Fruit fly (Drosophila melanogaster) whole organism, embryonic: ENCODE data around the gene CG15894.

ENCODE experiments used
- Abd-B ChIP-seq: fragments of 200-800 bp; sonication (Bioruptor generic); optimal IDR thresholded peaks from 2 replicates; lab custom pipeline; 2018; ENCODE audit warnings: missing biosample characterization, mild to moderate bottlenecking, missing genetic modification characterization, moderate library complexity
- Awh ChIP-seq: fragments of 200-800 bp; sonication (Bioruptor generic); IDR thresholded peaks from 2 replicates; pipeline ENCODE4, ENCODE4 v1.3.6; 2022; ENCODE audit warnings: missing biosample characterization, missing genetic modification characterization
- CG10959 ChIP-seq: fragments of 200-800 bp; sonication (Bioruptor generic); IDR thresholded peaks from 2 replicates; pipeline ENCODE4 v1.3.6; 2022; ENCODE audit warnings: missing biosample characterization, missing genetic modification characterization
- CG11504 ChIP-seq: fragments of 200-800 bp; sonication (Bioruptor generic); optimal IDR thresholded peaks from 3 replicates; lab custom pipeline; 2019; ENCODE audit warnings: missing biosample characterization, mild to moderate bottlenecking, missing genetic modification characterization, moderate library complexity
- CG11560 ChIP-seq: fragments of 200-800 bp; sonication (Bioruptor generic); IDR thresholded peaks from 3 replicates; pipeline ENCODE4 v1.3.6; 2022; ENCODE audit warnings: missing biosample characterization, missing genetic modification characterization
- CG12942 ChIP-seq: fragments of 200-800 bp; sonication (Bioruptor generic); optimal IDR thresholded peaks from 3 replicates; lab custom pipeline; 2016; ENCODE audit warnings: missing biosample characterization, missing genetic modification characterization
- CG13894 ChIP-seq: fragments of 200-800 bp; sonication (Bioruptor generic); optimal IDR thresholded peaks from 3 replicates; lab custom pipeline; 2018; ENCODE audit warnings: missing biosample characterization, mild to moderate bottlenecking, missing genetic modification characterization, moderate library complexity
- CG17912 ChIP-seq: fragments of 200-800 bp; sonication (Bioruptor generic); optimal IDR thresholded peaks from 2 replicates; lab custom pipeline; 2018; ENCODE audit warnings: missing biosample characterization, mild to moderate bottlenecking, missing genetic modification characterization
- CG2129 ChIP-seq: fragments of 200-800 bp; sonication (Bioruptor generic); IDR thresholded peaks from 2 replicates; pipeline ENCODE4 v1.3.6; 2022; ENCODE audit warnings: missing biosample characterization, missing genetic modification characterization; ENCODE audit not compliant: partially characterized antibody
- CG2199 ChIP-seq: fragments of 200-800 bp; sonication (Bioruptor generic); IDR thresholded peaks from 3 replicates; pipeline ENCODE4 v1.3.6; 2022; ENCODE audit warnings: missing biosample characterization, missing genetic modification characterization
- CG2202 ChIP-seq: fragments of 200-800 bp; sonication (Bioruptor generic); optimal IDR thresholded peaks from 2 replicates; lab custom pipeline; 2018; ENCODE audit warnings: missing biosample characterization, mild to moderate bottlenecking, missing genetic modification characterization
- CG2678 ChIP-seq: fragments of 200-800 bp; sonication (Bioruptor generic); optimal IDR thresholded peaks from 3 replicates; lab custom pipeline; 2019; ENCODE audit warnings: missing biosample characterization, mild to moderate bottlenecking, missing genetic modification characterization, moderate library complexity
- CG32532 ChIP-seq: fragments of 200-800 bp; sonication (Bioruptor generic); IDR thresholded peaks from 2 replicates; pipeline ENCODE4 v1.3.6; 2022; ENCODE audit warnings: missing biosample characterization, missing genetic modification characterization
- CG3281 ChIP-seq: fragments of 200-800 bp; sonication (Bioruptor generic); optimal IDR thresholded peaks from 3 replicates; lab custom pipeline; 2017; ENCODE audit warnings: missing biosample characterization, mild to moderate bottlenecking, missing genetic modification characterization
- CG33213 ChIP-seq: fragments of 200-800 bp; sonication (Bioruptor generic); optimal IDR thresholded peaks from 3 replicates; lab custom pipeline; 2016; ENCODE audit warnings: missing biosample characterization, missing genetic modification characterization
- CG34376 ChIP-seq: fragments of 200-800 bp; sonication (Bioruptor generic); optimal IDR thresholded peaks from 2 replicates; lab custom pipeline; 2018; ENCODE audit warnings: missing biosample characterization, mild to moderate bottlenecking, missing genetic modification characterization
- CG4707 ChIP-seq: fragments of 200-800 bp; sonication (Bioruptor generic); optimal IDR thresholded peaks from 2 replicates; lab custom pipeline; 2018; ENCODE audit warnings: missing biosample characterization, mild to moderate bottlenecking, missing genetic modification characterization, moderate library complexity
- CG8089 ChIP-seq: fragments of 200-800 bp; sonication (Bioruptor generic); optimal IDR thresholded peaks from 3 replicates; lab custom pipeline; 2016; ENCODE audit warnings: missing biosample characterization, missing genetic modification characterization
- CG8388 ChIP-seq: fragments of 200-800 bp; sonication (Bioruptor generic); optimal IDR thresholded peaks from 2 replicates; lab custom pipeline; 2019; ENCODE audit warnings: missing biosample characterization, mild to moderate bottlenecking, missing genetic modification characterization, moderate library complexity
- Doc3 ChIP-seq: fragments of 200-800 bp; sonication (Bioruptor generic); IDR thresholded peaks from 3 replicates; pipeline ENCODE4 v1.3.6; 2022; ENCODE audit warnings: missing biosample characterization, missing genetic modification characterization; ENCODE audit not compliant: partially characterized antibody
- Fer2 ChIP-seq: fragments of 200-800 bp; sonication (Bioruptor generic); optimal IDR thresholded peaks from 2 replicates; lab custom pipeline; 2018; ENCODE audit warnings: missing biosample characterization, mild to moderate bottlenecking, missing genetic modification characterization, moderate library complexity
- HHEX ChIP-seq: fragments of 200-800 bp; sonication (Bioruptor generic); optimal IDR thresholded peaks from 3 replicates; lab custom pipeline; 2017; ENCODE audit warnings: missing biosample characterization, mild to moderate bottlenecking, missing genetic modification characterization, missing genetic modification reagents
- Hr78 ChIP-seq, 2 experiments: fragments of 200-800 bp in 1 of 2; fragments of >200 bp in 1 of 2; sonication (Bioruptor generic) in 1 of 2; optimal IDR thresholded peaks; 2 replicates each; lab custom pipeline; 2017 to 2019; ENCODE audit warnings: missing biosample characterization in 2 of 2, missing genetic modification characterization in 2 of 2, mild to moderate bottlenecking in 1 of 2, moderate library complexity in 1 of 2
- Max ChIP-seq: fragments of 200-800 bp; sonication (Bioruptor generic); optimal IDR thresholded peaks from 2 replicates; lab custom pipeline; 2016; ENCODE audit warnings: missing biosample characterization, mild to moderate bottlenecking, missing genetic modification characterization
- NC2β ChIP-seq: fragments of 200-800 bp; sonication (Bioruptor generic); optimal IDR thresholded peaks from 2 replicates; lab custom pipeline; 2016; ENCODE audit warnings: missing biosample characterization, missing genetic modification characterization
- Ptx1 ChIP-seq: fragments of 200-800 bp; sonication (Bioruptor generic); IDR thresholded peaks from 2 replicates; pipeline ENCODE4 v1.3.6; 2022; ENCODE audit warnings: missing biosample characterization, missing genetic modification characterization
- Spps ChIP-seq: fragments of 200-800 bp; sonication (Bioruptor generic); optimal IDR thresholded peaks from 2 replicates; lab custom pipeline; 2018; ENCODE audit warnings: missing biosample characterization, mild to moderate bottlenecking, missing genetic modification characterization
- Ssrp ChIP-seq: fragments of 200-800 bp; sonication (Bioruptor generic); optimal IDR thresholded peaks from 2 replicates; lab custom pipeline; 2018; ENCODE audit warnings: missing biosample characterization, mild to moderate bottlenecking, missing genetic modification characterization, moderate library complexity
- bsh ChIP-seq, 2 experiments: fragments of 200-800 bp; sonication (Bioruptor generic); optimal IDR thresholded peaks; 2 replicates each; lab custom pipeline; 2017 to 2018; ENCODE audit warnings: mild to moderate bottlenecking in 2 of 2, missing biosample characterization in 2 of 2, missing genetic modification characterization in 2 of 2, moderate library complexity in 1 of 2
- cas ChIP-seq: fragments of 200-800 bp; sonication (Bioruptor generic); IDR thresholded peaks from 2 replicates; pipeline ENCODE4 v1.3.6; 2022; ENCODE audit warnings: missing biosample characterization, missing genetic modification characterization
- chif ChIP-seq, 2 experiments: fragments of 200-800 bp; sonication (Bioruptor generic); optimal IDR thresholded peaks; 3 replicates each; lab custom pipeline; 2016; ENCODE audit warnings: missing biosample characterization in 2 of 2, missing genetic modification characterization in 2 of 2
- en ChIP-seq: fragments of 200-800 bp; sonication (Bioruptor generic); optimal IDR thresholded peaks from 2 replicates; lab custom pipeline; 2016; ENCODE audit warnings: missing biosample characterization, missing genetic modification characterization
- fu2 ChIP-seq: fragments of 200-800 bp; sonication (Bioruptor generic); optimal IDR thresholded peaks from 2 replicates; lab custom pipeline; 2016; ENCODE audit warnings: missing biosample characterization, missing genetic modification characterization
- h ChIP-seq: fragments of >200 bp; optimal IDR thresholded peaks from 2 replicates; lab custom pipeline; 2017
- kay ChIP-seq: fragments of 200-800 bp; sonication (Bioruptor generic); optimal IDR thresholded peaks from 2 replicates; lab custom pipeline; 2016; ENCODE audit warnings: missing biosample characterization, missing genetic modification characterization
- ken ChIP-seq: fragments of 200-800 bp; sonication (Bioruptor generic); IDR thresholded peaks from 3 replicates; pipeline ENCODE4 v1.3.6; 2022; ENCODE audit warnings: missing biosample characterization, missing genetic modification characterization
- kni ChIP-seq: fragments of 200-800 bp; sonication (Bioruptor generic); optimal IDR thresholded peaks from 3 replicates; lab custom pipeline; 2017; ENCODE audit warnings: mild to moderate bottlenecking, missing biosample characterization, missing genetic modification reagents, missing genetic modification characterization
- lbe ChIP-seq: fragments of 200-800 bp; sonication (Bioruptor generic); optimal IDR thresholded peaks from 2 replicates; lab custom pipeline; 2016; ENCODE audit warnings: missing biosample characterization, mild to moderate bottlenecking, missing genetic modification characterization
- nerfin-1 ChIP-seq: fragments of 200-800 bp; sonication (Bioruptor generic); optimal IDR thresholded peaks from 3 replicates; lab custom pipeline; 2019; ENCODE audit warnings: missing biosample characterization, mild to moderate bottlenecking, missing genetic modification characterization, moderate library complexity
- nerfin-2 ChIP-seq: fragments of 200-800 bp; sonication (Bioruptor generic); IDR thresholded peaks from 2 replicates; pipeline ENCODE4 v1.3.6; 2022; ENCODE audit warnings: missing biosample characterization, missing genetic modification characterization; ENCODE audit not compliant: partially characterized antibody
- nmo ChIP-seq: fragments of 200-800 bp; sonication (Bioruptor generic); optimal IDR thresholded peaks from 2 replicates; lab custom pipeline; 2018; ENCODE audit warnings: missing biosample characterization, mild to moderate bottlenecking, missing genetic modification characterization, moderate library complexity
- pb ChIP-seq: fragments of 200-800 bp; sonication (Bioruptor generic); optimal IDR thresholded peaks from 3 replicates; lab custom pipeline; 2016; ENCODE audit warnings: missing biosample characterization, missing genetic modification characterization
- row ChIP-seq: fragments of 200-800 bp; sonication (Bioruptor generic); IDR thresholded peaks from 3 replicates; pipeline ENCODE4 v1.3.6; 2022; ENCODE audit warnings: missing biosample characterization, missing genetic modification characterization
- run ChIP-seq: fragments of 200-800 bp; sonication (Bioruptor generic); optimal IDR thresholded peaks from 3 replicates; lab custom pipeline; 2018; ENCODE audit warnings: missing biosample characterization, mild to moderate bottlenecking, missing genetic modification characterization
- salm ChIP-seq: fragments of 200-800 bp; sonication (Bioruptor generic); optimal IDR thresholded peaks from 2 replicates; lab custom pipeline; 2018; ENCODE audit warnings: missing biosample characterization, mild to moderate bottlenecking, missing genetic modification characterization
- scrt ChIP-seq: fragments of 200-800 bp; sonication (Bioruptor generic); optimal IDR thresholded peaks from 2 replicates; lab custom pipeline; 2018; ENCODE audit warnings: missing biosample characterization, mild to moderate bottlenecking, missing genetic modification characterization, moderate library complexity
- seq ChIP-seq: fragments of 200-800 bp; sonication (Bioruptor generic); IDR thresholded peaks from 2 replicates; pipeline ENCODE4 v1.3.6; 2022; ENCODE audit warnings: missing biosample characterization, missing genetic modification characterization
- slp2 ChIP-seq: fragments of 200-800 bp; sonication (Bioruptor generic); optimal IDR thresholded peaks from 2 replicates; lab custom pipeline; 2016; ENCODE audit warnings: missing biosample characterization, missing genetic modification characterization
- so ChIP-seq: fragments of 200-800 bp; sonication (Bioruptor generic); IDR thresholded peaks from 3 replicates; pipeline ENCODE4 v1.3.6; 2022; ENCODE audit warnings: missing biosample characterization, missing genetic modification characterization
- vnd ChIP-seq: fragments of 200-800 bp; sonication (Bioruptor generic); IDR thresholded peaks from 3 replicates; pipeline ENCODE4 v1.3.6; 2022; ENCODE audit warnings: missing biosample characterization, missing genetic modification characterization; ENCODE audit not compliant: partially characterized antibody

The CG15894 gene

dm6 chrX:6356748-6357397, 47.9 kb downstream of the CG15894 start (continued):
- TF ChIP-seq en (GFP tag; lab: Kevin White, UChicago) (no peak), NC2β (GFP tag; lab: Kevin White, UChicago) (no peak), CG2202 (tag; lab: Kevin White, UChicago) (no peak), Spps (tag; lab: Kevin White, UChicago) (no peak), Abd-B (GFP tag; lab: Kevin White, UChicago) (no peak), Ptx1 (GFP tag; lab: Robert Waterston, UW) (peak; percentile 29; the same call in 1 of the 2 replicates), kay (GFP tag; lab: Kevin White, UChicago) (no peak), CG2129 (GFP tag; lab: Robert Waterston, UW) (no peak), vnd (GFP tag; lab: Robert Waterston, UW) (peak; percentile 48; the same call in 2 of the 3 replicates), bsh (GFP tag; optimal IDR thresholded peaks at IDR 0.05; lab: Kevin White, UChicago) (no peak), cas (no peak), CG8388 (GFP tag; lab: Kevin White, UChicago) (no peak), Ssrp (tag; lab: Kevin White, UChicago) (no peak), kni (GFP tag; lab: Kevin White, UChicago) (no peak), chif (GFP tag; optimal IDR thresholded peaks at IDR 0.05; lab: Kevin White, UChicago) (no peak), CG11504 (tag; lab: Kevin White, UChicago) (peak; percentile 50), CG8089 (GFP tag; lab: Kevin White, UChicago) (no peak), CG2199 (GFP tag; lab: Robert Waterston, UW) (no peak), so (GFP tag; lab: Robert Waterston, UW) (no peak), CG10959 (no peak), nmo (GFP tag; lab: Kevin White, UChicago) (peak; percentile 23), run (no peak), nerfin-2 (GFP tag; lab: Robert Waterston, UW) (no peak), CG3281 (GFP tag; lab: Kevin White, UChicago) (no peak), scrt (GFP tag; lab: Kevin White, UChicago) (no peak), HHEX (GFP tag; lab: Kevin White, UChicago) (no peak), Max (GFP tag; lab: Kevin White, UChicago) (no peak), ken (GFP tag; lab: Robert Waterston, UW) (no peak), seq (GFP tag; lab: Robert Waterston, UW) (no peak), CG12942 (no peak), CG32532 (GFP tag; lab: Robert Waterston, UW) (no peak), Fer2 (no peak), CG17912 (no peak), slp2 (GFP tag; lab: Kevin White, UChicago) (no peak), Doc3 (GFP tag; lab: Robert Waterston, UW) (no peak), CG13894 (tag; lab: Kevin White, UChicago) (peak; percentile 3), pb (GFP tag; lab: Kevin White, UChicago) (no peak), CG33213 (no peak), lbe (GFP tag; lab: Kevin White, UChicago) (no peak), CG2678 (tag; lab: Kevin White, UChicago) (peak; percentile 44), row (peak; percentile 67), CG11560 (no peak), h (lab: Kevin White, UChicago) (no peak), salm (no peak), nerfin-1 (no peak), CG4707 (GFP tag; lab: Kevin White, UChicago) (no peak), CG34376 (GFP tag; lab: Kevin White, UChicago) (peak; percentile 89), Hr78 (GFP tag; optimal IDR thresholded peaks at IDR 0.05; lab: Kevin White, UChicago) (no peak), Awh (GFP tag; lab: Robert Waterston, UW) (no peak), fu2 (GFP tag; lab: Kevin White, UChicago) (no peak)
